Worm (Caenorhabditis elegans): ENCODE data around the gene xpf-1.

DNA sequence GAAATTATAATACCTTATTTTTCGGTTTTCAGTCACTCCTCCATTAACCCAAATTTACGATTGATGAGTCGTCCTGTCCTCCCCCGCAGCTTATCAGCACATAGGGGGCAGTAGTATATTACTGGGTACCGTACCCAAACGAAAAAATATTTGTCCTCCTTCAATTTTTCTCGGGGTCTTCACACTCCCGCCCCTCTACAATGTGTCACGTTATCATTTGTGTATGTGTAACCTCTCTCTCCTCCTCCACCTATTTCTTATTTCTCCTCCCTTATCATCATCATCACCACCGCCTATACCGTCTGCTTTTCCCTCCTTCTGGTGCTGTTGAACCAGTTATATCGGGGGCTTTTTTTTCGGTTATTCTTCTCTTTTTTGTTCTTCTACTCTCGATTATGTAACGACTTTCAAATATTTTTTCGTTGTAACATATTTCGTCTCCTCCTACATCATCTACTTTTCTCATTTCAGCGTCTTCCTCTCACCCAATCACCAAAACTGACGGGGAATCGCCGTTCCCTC is 49.6 kb upstream of the xpf-1 start, which contains the start of gene ghi-1:
- TF ChIP-seq tbx-2 (tag; optimal IDR thresholded peaks at IDR 0.05) (no peak), sdc-2 (tag; optimal IDR thresholded peaks at IDR 0.05) (no peak), F13H6.1 (tag; optimal IDR thresholded peaks at IDR 0.05) (no peak), ceh-34 (tag; optimal IDR thresholded peaks at IDR 0.05) (no peak), nhr-11 (tag; optimal IDR thresholded peaks at IDR 0.05) (no peak), hlh-30 (tag; optimal IDR thresholded peaks at IDR 0.05; ENCODE audit: insufficient read depth) (no peak), fax-1 (tag; optimal IDR thresholded peaks at IDR 0.05) (no peak), unc-86 (tag; optimal IDR thresholded peaks at IDR 0.05) (no peak), dve-1 (tag; optimal IDR thresholded peaks at IDR 0.05) (no peak), nhr-232 (tag; optimal IDR thresholded peaks at IDR 0.05) (no peak), nfya-1 (tag; optimal IDR thresholded peaks at IDR 0.05) (no peak), ama-1 (optimal IDR thresholded peaks at IDR 0.05) (no peak), unc-55 (GFP tag; optimal IDR thresholded peaks at IDR 0.05) (no peak)
